Worm (Caenorhabditis elegans): ENCODE data around the gene Y73B6BL.288.
A peak's percentile ranks its signal among the peaks of the same experiment; 100 is the strongest.

DNA sequence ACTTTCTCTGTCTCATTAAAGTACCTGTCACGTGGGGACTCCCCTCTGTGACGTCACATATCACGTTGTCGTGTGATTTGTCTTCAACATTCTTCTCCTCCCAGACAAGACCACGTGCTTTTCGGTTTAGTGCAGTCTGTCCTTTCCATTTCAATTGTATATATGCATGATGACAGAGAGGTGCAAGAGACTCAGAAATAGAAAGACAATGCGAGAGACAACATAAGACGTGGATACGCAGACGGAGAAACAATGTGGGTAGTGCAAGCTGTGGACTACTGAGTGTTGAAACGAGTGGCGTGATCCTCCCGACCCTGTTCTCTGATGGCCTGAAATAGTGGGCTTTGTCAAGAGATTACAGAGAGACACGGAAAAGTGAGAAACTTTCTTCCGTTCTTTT lies 5.6 kb downstream of the Y73B6BL.288 start:
- TF ChIP-seq elt-3 (tag; optimal IDR thresholded peaks at IDR 0.05) = peak in 1 of 3 experiments; percentile 34
- TF ChIP-seq unc-62 (GFP tag; optimal IDR thresholded peaks at IDR 0.05) = peak; percentile 84
- TF ChIP-seq ceh-9 (tag; optimal IDR thresholded peaks at IDR 0.05) = no peak
